Worm (Caenorhabditis elegans): ENCODE data around the gene T25E12.16.

- no peak for TF ChIP-seq tbx-37 (GFP tag; conservative IDR thresholded peaks at IDR 0.05)
- no peak for TF ChIP-seq hnd-1 (tag; optimal IDR thresholded peaks at IDR 0.05)
- TF ChIP-seq tra-4 (tag; optimal IDR thresholded peaks at IDR 0.05) = no peak
- TF ChIP-seq sea-1 (GFP tag; conservative IDR thresholded peaks at IDR 0.05) = no peak
- TF ChIP-seq flt-1 (GFP tag; IDR thresholded peaks at IDR 0.05) = no peak
- no peak for TF ChIP-seq ama-1 (optimal IDR thresholded peaks at IDR 0.05)
These were observed 47.0 kb upstream of the T25E12.16 start for ce11 chrV:16780554-16780953.
